Worm (Caenorhabditis elegans): ENCODE data around the gene Y49E10.29.

DNA sequence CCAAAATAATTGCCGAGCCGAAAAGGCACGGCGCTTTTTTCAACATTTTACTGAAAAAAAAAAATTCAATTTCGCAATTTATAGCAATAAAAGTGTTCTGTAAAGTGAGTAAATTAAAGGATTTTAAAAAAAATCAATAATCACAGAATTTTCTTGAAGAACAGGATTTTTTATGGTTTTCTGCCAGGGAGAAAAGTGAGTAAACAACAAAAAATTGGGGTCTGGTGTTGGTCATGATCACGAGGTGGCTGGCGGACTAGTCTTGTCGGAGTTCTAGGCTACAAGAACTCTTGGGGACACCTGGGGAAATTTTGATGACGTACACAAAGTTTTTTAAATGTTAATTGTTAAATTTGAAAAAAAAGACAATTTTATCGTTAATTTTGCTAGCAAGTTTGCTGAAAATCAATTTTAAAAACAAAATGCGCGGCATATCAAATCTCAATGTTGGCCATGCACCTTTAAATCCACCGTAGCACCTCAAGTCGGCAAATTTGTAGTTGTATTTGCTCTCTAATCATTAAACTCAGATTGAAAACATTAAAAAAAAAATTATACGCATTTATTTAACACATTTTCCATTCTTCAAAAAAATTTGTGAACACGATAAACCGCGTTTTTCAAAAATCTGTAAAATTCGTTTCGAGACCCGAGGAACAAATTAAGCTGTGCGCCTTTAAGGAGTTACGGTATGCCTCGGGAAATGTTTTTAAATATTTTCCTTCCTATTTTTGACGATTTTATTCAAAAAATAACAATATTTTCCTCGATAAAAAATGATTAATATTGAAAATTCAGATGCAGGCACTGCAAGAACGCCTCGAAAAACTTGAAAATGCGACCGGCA is 11.9 kb upstream of the Y49E10.29 start, which contains the start of the genes scav-3 and Y49E10.21:
- TF ChIP-seq lag-1 (GFP tag; IDR thresholded peaks at IDR 0.05), result no peak
- TF ChIP-seq bed-1 (GFP tag; IDR thresholded peaks at IDR 0.05), result no peak
- TF ChIP-seq hlh-26 (GFP tag; conservative IDR thresholded peaks at IDR 0.05), result no peak
- TF ChIP-seq Y56A3A.18 (GFP tag; IDR thresholded peaks at IDR 0.05), result no peak
- TF ChIP-seq dox-1 (GFP tag; IDR thresholded peaks at IDR 0.05), result no peak
- peak; percentile 91 for TF ChIP-seq madf-6 (GFP tag; IDR thresholded peaks at IDR 0.05)
- TF ChIP-seq F33H1.4 (GFP tag; IDR thresholded peaks at IDR 0.05), result peak; percentile 94
- no peak for TF ChIP-seq ceh-79 (tag; optimal IDR thresholded peaks at IDR 0.05)
- no peak for TF ChIP-seq tbp1 (GFP tag; optimal IDR thresholded peaks at IDR 0.05)
- no peak for TF ChIP-seq nhr-120 (GFP tag; IDR thresholded peaks at IDR 0.05)
- no peak for TF ChIP-seq unc-130 (GFP tag; optimal IDR thresholded peaks at IDR 0.05)
